Fruit fly (Drosophila melanogaster): ENCODE measurements around the gene CG46281.
A peak's percentile ranks its signal among the peaks of the same experiment; 100 is the strongest.

The CG46281 gene

dm6 chr3R:13014168-13014881 is 15.8 kb downstream of the CG46281 start (continued):
- no peak for TF ChIP-seq CG14710 (tag; optimal IDR thresholded peaks at IDR 0.05)
- no peak for TF ChIP-seq CG30431 (GFP tag; optimal IDR thresholded peaks at IDR 0.05)
- TF ChIP-seq stwl (tag; optimal IDR thresholded peaks at IDR 0.05), result no peak
- no peak for TF ChIP-seq crc (GFP tag; optimal IDR thresholded peaks at IDR 0.05)
- TF ChIP-seq sim (GFP tag; IDR thresholded peaks at IDR 0.05), result no peak
- TF ChIP-seq CG8089 (GFP tag; optimal IDR thresholded peaks at IDR 0.05), result no peak
- no peak for TF ChIP-seq CG7786 (GFP tag; optimal IDR thresholded peaks at IDR 0.05)
- TF ChIP-seq CG11560 (tag; IDR thresholded peaks at IDR 0.05), result no peak
- no peak for TF ChIP-seq CG12071 (GFP tag; optimal IDR thresholded peaks at IDR 0.05)
- TF ChIP-seq CG17568 (GFP tag; optimal IDR thresholded peaks at IDR 0.05), result no peak
- TF ChIP-seq Nf-YC (tag; optimal IDR thresholded peaks at IDR 0.05), result no peak
- no peak for TF ChIP-seq Dp (GFP tag; optimal IDR thresholded peaks at IDR 0.05)
- no peak for TF ChIP-seq chinmo (GFP tag; IDR thresholded peaks at IDR 0.05; ENCODE audit: partially characterized antibody)
- TF ChIP-seq CG6683 (GFP tag; optimal IDR thresholded peaks at IDR 0.05), result no peak
- TF ChIP-seq CG7963 (GFP tag; IDR thresholded peaks at IDR 0.05; ENCODE audit: partially characterized antibody), result no peak
- TF ChIP-seq CG3838 (GFP tag; optimal IDR thresholded peaks at IDR 0.05), result no peak
- TF ChIP-seq salm (tag; optimal IDR thresholded peaks at IDR 0.05), result no peak
- TF ChIP-seq MTF-1 (GFP tag; optimal IDR thresholded peaks at IDR 0.05; ENCODE audit: borderline replicate concordance), result no peak
- no peak for TF ChIP-seq cas (GFP tag; IDR thresholded peaks at IDR 0.05)
- no peak for TF ChIP-seq kay (GFP tag; optimal IDR thresholded peaks at IDR 0.05)
- no peak for TF ChIP-seq dm (GFP tag; optimal IDR thresholded peaks at IDR 0.05)
- no peak for TF ChIP-seq zen2 (GFP tag; IDR thresholded peaks at IDR 0.05; ENCODE audit: partially characterized antibody)
- TF ChIP-seq br (optimal IDR thresholded peaks at IDR 0.05), result no peak
- no peak for TF ChIP-seq klu (GFP tag; IDR thresholded peaks at IDR 0.05)
- TF ChIP-seq wdn (GFP tag; IDR thresholded peaks at IDR 0.05), result no peak
- TF ChIP-seq lab (GFP tag; optimal IDR thresholded peaks at IDR 0.05), result peak; percentile 5
- TF ChIP-seq CG6272 (GFP tag; IDR thresholded peaks at IDR 0.05), result no peak
- TF ChIP-seq z (GFP tag; IDR thresholded peaks at IDR 0.05), result no peak
- no peak for TF ChIP-seq NK7.1 (GFP tag; optimal IDR thresholded peaks at IDR 0.05)
- 0 out of 3 replicates have a peak, but pooled peaks have one; percentile 18 for TF ChIP-seq CG17361 (GFP tag; IDR thresholded peaks at IDR 0.05)
- no peak for TF ChIP-seq btn (GFP tag; optimal IDR thresholded peaks at IDR 0.05)
- no peak for TF ChIP-seq CG14667 (GFP tag; IDR thresholded peaks at IDR 0.05)
- TF ChIP-seq Dip3 (GFP tag; optimal IDR thresholded peaks at IDR 0.05), result no peak
- TF ChIP-seq Stat92E (GFP tag; optimal IDR thresholded peaks at IDR 0.05), result peak in 1 of 3 experiments; percentile 20
- TF ChIP-seq Drgx (GFP tag; IDR thresholded peaks at IDR 0.05), result peak; percentile 55
- no peak for TF ChIP-seq CG4282 (GFP tag; optimal IDR thresholded peaks at IDR 0.05)
- TF ChIP-seq Dek (tag; optimal IDR thresholded peaks at IDR 0.05), result no peak
- no peak for TF ChIP-seq CG11696 (GFP tag; IDR thresholded peaks at IDR 0.05)
- TF ChIP-seq Camta (GFP tag; optimal IDR thresholded peaks at IDR 0.05), result no peak
- no peak for TF ChIP-seq pho (GFP tag; optimal IDR thresholded peaks at IDR 0.05)
- no peak for TF ChIP-seq CG16863 (GFP tag; optimal IDR thresholded peaks at IDR 0.05)
- TF ChIP-seq hb (GFP tag; IDR thresholded peaks at IDR 0.05; ENCODE audit: partially characterized antibody), result no peak
- no peak for TF ChIP-seq fru (optimal IDR thresholded peaks at IDR 0.05)
- no peak for TF ChIP-seq CG3847 (GFP tag; IDR thresholded peaks at IDR 0.05)
- TF ChIP-seq CG8290 (GFP tag; optimal IDR thresholded peaks at IDR 0.05), result no peak
- TF ChIP-seq CG8290 (tag; optimal IDR thresholded peaks at IDR 0.05), result peak in 1 of 2 experiments; percentile 41
- TF ChIP-seq CG11695 (GFP tag; IDR thresholded peaks at IDR 0.05), result 0 out of 3 replicates have a peak, but pooled peaks have one; percentile 16
- TF ChIP-seq CG15073 (GFP tag; optimal IDR thresholded peaks at IDR 0.05), result no peak
- no peak for TF ChIP-seq danr (GFP tag; IDR thresholded peaks at IDR 0.05)
- TF ChIP-seq gcm2 (GFP tag; optimal IDR thresholded peaks at IDR 0.05), result no peak
- peak; percentile 1 for TF ChIP-seq CG2712 (tag; optimal IDR thresholded peaks at IDR 0.05)
- peak; percentile 55 for TF ChIP-seq D19A (tag; optimal IDR thresholded peaks at IDR 0.05)

Measured in whole organism, embryonic.